Worm (Caenorhabditis elegans): ENCODE results near the gene hpo-34.

hpo-34 gene

ce11 chrX:11482134-11482533, 36.7 kb downstream of the hpo-34 start:
- TF ChIP-seq irx-1 (tag; optimal IDR thresholded peaks at IDR 0.05) (no peak), efl-1 (optimal IDR thresholded peaks at IDR 0.05) (no peak), efl-1 (GFP tag; optimal IDR thresholded peaks at IDR 0.05 in 1 of 2) (peak in 1 of 2 experiments; percentile 41)

- TF ChIP-seq ceh-88 (GFP tag; IDR thresholded peaks at IDR 0.05) = no peak
- no peak for TF ChIP-seq efl-1 (optimal IDR thresholded peaks at IDR 0.05)
- TF ChIP-seq efl-1 (GFP tag; optimal IDR thresholded peaks at IDR 0.05 in 1 of 2) = peak in 1 of 2 experiments; percentile 51
- TF ChIP-seq lin-14 (GFP tag; optimal IDR thresholded peaks at IDR 0.05) = peak; percentile 84
- TF ChIP-seq tbx-2 (tag; optimal IDR thresholded peaks at IDR 0.05) = no peak
- peak; percentile 31 for TF ChIP-seq mep-1 (tag; optimal IDR thresholded peaks at IDR 0.05)
- peak; percentile 38 for TF ChIP-seq nhr-71 (tag; optimal IDR thresholded peaks at IDR 0.05)
- peak in 1 of 2 experiments; percentile 33 for TF ChIP-seq lin-35 (GFP tag; optimal IDR thresholded peaks at IDR 0.05)
- TF ChIP-seq nhr-85 (tag) = peak; percentile 85
- no peak for TF ChIP-seq tlp-1 (tag; optimal IDR thresholded peaks at IDR 0.05)
These were observed 37.1 kb downstream of the hpo-34 start for ce11 chrX:11481825-11482093.

ce11 chrX:11480990-11481824, 37.7 kb downstream of the hpo-34 start:
- TF ChIP-seq fkh-4 (tag; optimal IDR thresholded peaks at IDR 0.05; ENCODE audit: borderline replicate concordance) (no peak), rnt-1 (tag; optimal IDR thresholded peaks at IDR 0.05) (peak; percentile 44), nhr-19 (GFP tag; conservative IDR thresholded peaks at IDR 0.05) (0 out of 2 replicates have a peak, but pooled peaks have one; percentile 27), sup-37 (GFP tag; optimal IDR thresholded peaks at IDR 0.05) (no peak), lin-14 (GFP tag; optimal IDR thresholded peaks at IDR 0.05) (peak; percentile 73), ceh-90 (tag; optimal IDR thresholded peaks at IDR 0.05) (no peak), alr-1 (tag; optimal IDR thresholded peaks at IDR 0.05; ENCODE audit: borderline replicate concordance) (no peak), nhr-77 (tag; optimal IDR thresholded peaks at IDR 0.05) (no peak), ets-5 (GFP tag; IDR thresholded peaks at IDR 0.05) (no peak), efl-1 (optimal IDR thresholded peaks at IDR 0.05) (no peak), efl-1 (GFP tag; optimal IDR thresholded peaks at IDR 0.05 in 1 of 2) (peak in 1 of 2 experiments; percentile 15), fkh-10 (GFP tag; optimal IDR thresholded peaks at IDR 0.05) (no peak), unc-130 (tag; optimal IDR thresholded peaks at IDR 0.05) (peak; percentile 14), nhr-20 (tag; optimal IDR thresholded peaks at IDR 0.05) (peak; percentile 18), lin-13 (GFP tag; optimal IDR thresholded peaks at IDR 0.05) (no peak), elt-2 (tag; optimal IDR thresholded peaks at IDR 0.05) (peak; percentile 22)

ce11 chrX:11480032-11480431, 38.8 kb downstream of the hpo-34 start:
- no peak for TF ChIP-seq hlh-17 (GFP tag; optimal IDR thresholded peaks at IDR 0.05; ENCODE audit: borderline replicate concordance)
- no peak for TF ChIP-seq fkh-10 (GFP tag; optimal IDR thresholded peaks at IDR 0.05)
- TF ChIP-seq fkh-4 (tag; optimal IDR thresholded peaks at IDR 0.05; ENCODE audit: borderline replicate concordance) = no peak
- TF ChIP-seq elt-2 (tag; optimal IDR thresholded peaks at IDR 0.05) = no peak
- TF ChIP-seq unc-98 (GFP tag; IDR thresholded peaks at IDR 0.05) = no peak
- no peak for TF ChIP-seq lin-13 (GFP tag; optimal IDR thresholded peaks at IDR 0.05)
- TF ChIP-seq dsc-1 (tag; optimal IDR thresholded peaks at IDR 0.05) = no peak
- no peak for TF ChIP-seq sup-37 (GFP tag; optimal IDR thresholded peaks at IDR 0.05)
- no peak for TF ChIP-seq ceh-8 (GFP tag; optimal IDR thresholded peaks at IDR 0.05)
- TF ChIP-seq egl-27 (tag; optimal IDR thresholded peaks at IDR 0.05) = no peak
- no peak for TF ChIP-seq lsy-2 (tag; optimal IDR thresholded peaks at IDR 0.05)
- TF ChIP-seq xbp-1 (tag; optimal IDR thresholded peaks at IDR 0.05) = no peak
- no peak for TF ChIP-seq pax-3 (tag; optimal IDR thresholded peaks at IDR 0.05)
- TF ChIP-seq nhr-20 (tag; optimal IDR thresholded peaks at IDR 0.05) = no peak

DNA sequence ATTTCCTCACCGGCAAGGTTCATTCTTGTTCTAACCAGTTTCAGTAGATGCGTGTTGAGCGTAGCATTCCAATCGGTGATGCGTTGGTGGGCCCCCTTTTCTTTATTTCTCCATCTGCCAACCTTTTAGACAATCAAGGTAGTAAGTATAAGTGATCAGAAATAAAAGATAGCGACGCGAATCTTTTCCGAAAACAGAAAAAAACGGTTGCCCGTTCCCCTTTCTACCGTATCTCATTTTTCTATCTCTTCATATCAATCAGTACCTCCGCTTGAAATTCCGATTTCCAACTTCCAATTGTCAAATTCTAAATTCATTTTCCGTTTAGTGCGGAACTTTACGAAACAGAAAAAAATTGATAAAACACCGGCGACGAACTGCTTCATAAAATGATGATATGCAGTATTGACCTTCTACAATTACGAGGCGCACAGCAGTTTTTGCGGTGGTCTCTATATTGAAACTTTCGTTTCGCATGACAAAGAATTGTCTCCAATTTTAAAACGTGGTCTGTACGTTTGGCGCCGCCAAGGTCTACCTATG, 39.5 kb downstream of the hpo-34 start:
- TF ChIP-seq nhr-71 (tag; optimal IDR thresholded peaks at IDR 0.05) (no peak), lin-35 (GFP tag; optimal IDR thresholded peaks at IDR 0.05) (peak in 1 of 2 experiments; percentile 9), lin-15B (tag; optimal IDR thresholded peaks at IDR 0.05) (no peak), blmp-1 (tag; optimal IDR thresholded peaks at IDR 0.05) (peak; percentile 44), skn-1 (tag; optimal IDR thresholded peaks at IDR 0.05) (peak; percentile 38), nhr-85 (tag) (peak; percentile 55), elt-3 (tag; optimal IDR thresholded peaks at IDR 0.05) (peak in 1 of 6 experiments; percentile 73), mep-1 (tag; optimal IDR thresholded peaks at IDR 0.05) (peak; percentile 9), lin-14 (GFP tag; optimal IDR thresholded peaks at IDR 0.05) (peak; percentile 90)

All from whole organism, L1 larva.